Worm (Caenorhabditis elegans): ENCODE data around the gene K09E9.7.

The K09E9.7 gene

ce11 chrX:15600512-15601117, 40.1 kb upstream of the K09E9.7 start, which contains the start of gene ent-2:
ent-2 (plus strand) TSS chrX:15601067.
- TF ChIP-seq dmd-4 (tag; optimal IDR thresholded peaks at IDR 0.05; ENCODE audit: borderline replicate concordance): no peak
- TF ChIP-seq hlh-30 (tag; optimal IDR thresholded peaks at IDR 0.05; ENCODE audit: insufficient read depth): peak; percentile 5
- TF ChIP-seq elt-2 (tag; optimal IDR thresholded peaks at IDR 0.05): peak; percentile 51
- TF ChIP-seq ahr-1 (tag; optimal IDR thresholded peaks at IDR 0.05): no peak
- no peak for TF ChIP-seq mec-3 (tag; optimal IDR thresholded peaks at IDR 0.05; ENCODE audit: borderline replicate concordance)
- no peak for TF ChIP-seq ceh-30 (tag; optimal IDR thresholded peaks at IDR 0.05)
- peak; percentile 6 for TF ChIP-seq pat-9 (tag; optimal IDR thresholded peaks at IDR 0.05)
- TF ChIP-seq ceh-31 (tag; optimal IDR thresholded peaks at IDR 0.05): no peak
- no peak for TF ChIP-seq pros-1 (tag; optimal IDR thresholded peaks at IDR 0.05)
- TF ChIP-seq K02D7.2 (tag; optimal IDR thresholded peaks at IDR 0.05): no peak
- TF ChIP-seq ceh-18 (tag; optimal IDR thresholded peaks at IDR 0.05): no peak

ce11 chrX:15604236-15604635, 36.5 kb upstream of the K09E9.7 start:
- TF ChIP-seq ceh-48 (tag; optimal IDR thresholded peaks at IDR 0.05) (no peak), unc-3 (GFP tag; conservative IDR thresholded peaks at IDR 0.05) (no peak), unc-3 (tag; optimal IDR thresholded peaks at IDR 0.05) (no peak)

ce11 chrX:15606585-15607276, 34.0 kb upstream of the K09E9.7 start, which contains the start of gene rab-14:
rab-14 (minus strand) TSS chrX:15606635.
- TF ChIP-seq rnt-1 (tag; optimal IDR thresholded peaks at IDR 0.05) (no peak), C38D4.7 (GFP tag; optimal IDR thresholded peaks at IDR 0.05) (no peak), che-1 (tag; optimal IDR thresholded peaks at IDR 0.05) (no peak), hlh-13 (GFP tag; optimal IDR thresholded peaks at IDR 0.05) (no peak), ceh-19 (GFP tag; optimal IDR thresholded peaks at IDR 0.05) (no peak), fkh-6 (tag; optimal IDR thresholded peaks at IDR 0.05) (peak; percentile 8), ceh-30 (tag; optimal IDR thresholded peaks at IDR 0.05) (no peak), ceh-6 (GFP tag; optimal IDR thresholded peaks at IDR 0.05) (peak; percentile 23), nhr-232 (tag; optimal IDR thresholded peaks at IDR 0.05) (no peak), eyg-1 (tag; optimal IDR thresholded peaks at IDR 0.05) (no peak), ceh-31 (tag; optimal IDR thresholded peaks at IDR 0.05) (peak; percentile 80), tbx-2 (tag; optimal IDR thresholded peaks at IDR 0.05) (peak; percentile 53), dmd-4 (tag; optimal IDR thresholded peaks at IDR 0.05; ENCODE audit: borderline replicate concordance) (no peak), pha-4 (tag; optimal IDR thresholded peaks at IDR 0.05) (no peak), sox-4 (tag; optimal IDR thresholded peaks at IDR 0.05) (no peak), hlh-6 (tag; optimal IDR thresholded peaks at IDR 0.05) (peak; percentile 15), ceh-22 (tag; optimal IDR thresholded peaks at IDR 0.05) (no peak), gmeb-2 (tag; optimal IDR thresholded peaks at IDR 0.05) (no peak), npax-4 (tag; optimal IDR thresholded peaks at IDR 0.05) (no peak), nfya-1 (tag; optimal IDR thresholded peaks at IDR 0.05) (peak; percentile 66), fax-1 (tag; optimal IDR thresholded peaks at IDR 0.05) (no peak), ztf-16 (tag; optimal IDR thresholded peaks at IDR 0.05) (no peak), C08G9.2 (tag; optimal IDR thresholded peaks at IDR 0.05) (no peak), hlh-30 (tag; optimal IDR thresholded peaks at IDR 0.05; ENCODE audit: insufficient read depth) (peak; percentile 88), nhr-11 (tag; optimal IDR thresholded peaks at IDR 0.05) (no peak), sdc-2 (tag; optimal IDR thresholded peaks at IDR 0.05) (peak; percentile 60), odd-2 (tag; optimal IDR thresholded peaks at IDR 0.05) (no peak), pros-1 (tag; optimal IDR thresholded peaks at IDR 0.05) (peak; percentile 13), ama-1 (optimal IDR thresholded peaks at IDR 0.05) (no peak), ceh-2 (tag; optimal IDR thresholded peaks at IDR 0.05) (no peak), ets-4 (tag; optimal IDR thresholded peaks at IDR 0.05) (no peak), tbx-7 (tag; optimal IDR thresholded peaks at IDR 0.05) (no peak), ceh-24 (tag; optimal IDR thresholded peaks at IDR 0.05) (no peak), unc-3 (GFP tag; conservative IDR thresholded peaks at IDR 0.05) (0 out of 2 replicates have a peak, but pooled peaks have one; percentile 23), unc-3 (tag; optimal IDR thresholded peaks at IDR 0.05) (no peak), lin-11 (tag; optimal IDR thresholded peaks at IDR 0.05) (no peak), K09A11.1 (tag; optimal IDR thresholded peaks at IDR 0.05; ENCODE audit: insufficient read depth) (peak; percentile 59), unc-55 (GFP tag; optimal IDR thresholded peaks at IDR 0.05) (peak; percentile 14), ref-2 (tag; optimal IDR thresholded peaks at IDR 0.05) (peak; percentile 30)

All from whole organism, late embryonic.